Worm (Caenorhabditis elegans) whole organism, L1 larva: ENCODE results near the gene Y69H2.9.

Source experiments
- elt-2 ChIP-seq: sonication (generic microtip); optimal IDR thresholded peaks from 2 replicates; lab custom pipeline; 2016; ENCODE audit warnings: missing genetic modification characterization, mild to moderate bottlenecking, inconsistent platforms, missing compliant biosample characterization, missing genetic modification reagents
- jun-1 ChIP-seq: fragments of 150-350 bp; optimal IDR thresholded peaks from 2 replicates; lab custom pipeline; 2014; ENCODE audit warnings: missing biosample characterization, missing genetic modification reagents, missing genetic modification characterization
- lsy-2 ChIP-seq, 2 experiments: fragments of 150-350 bp; optimal IDR thresholded peaks; 2 replicates each; lab custom pipeline; 2014; ENCODE audit warnings: missing biosample characterization in 2 of 2, missing genetic modification characterization in 2 of 2
- tlp-1 ChIP-seq: fragments of 150-350 bp; optimal IDR thresholded peaks from 2 replicates; lab custom pipeline; 2014; ENCODE audit warnings: missing biosample characterization, missing genetic modification characterization
- unc-62 ChIP-seq: fragments of 150-350 bp; optimal IDR thresholded peaks from 2 replicates; lab custom pipeline; 2014; ENCODE audit warnings: missing biosample characterization, missing genetic modification reagents, missing genetic modification characterization

DNA sequence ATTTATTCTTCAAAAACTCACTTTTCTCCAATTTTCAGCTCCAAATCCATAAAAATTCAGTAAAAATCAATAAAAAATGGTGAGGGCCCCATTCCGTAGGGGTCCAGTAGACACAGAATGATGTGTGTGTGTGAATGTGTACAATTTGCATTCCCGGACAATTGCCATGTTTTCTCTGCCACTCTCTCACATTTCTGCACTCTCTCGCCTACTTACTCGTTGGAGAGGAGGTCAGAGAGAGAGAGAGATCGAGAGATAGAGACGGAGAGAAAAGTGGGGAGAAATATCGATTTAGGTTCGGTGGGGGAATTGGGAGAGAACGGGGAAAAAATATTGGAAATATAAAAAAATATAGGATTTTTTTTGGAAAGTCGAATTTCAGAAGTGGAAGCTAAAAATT is 22.3 kb downstream of the Y69H2.9 start:
- peak; percentile 90 to 92 for TF ChIP-seq lsy-2 (tag; optimal IDR thresholded peaks at IDR 0.05; lab: Kevin White, UChicago)
- no peak for TF ChIP-seq unc-62
- TF ChIP-seq jun-1 (tag; lab: Kevin White, UChicago): peak; percentile 70
- peak; percentile 35 for TF ChIP-seq elt-2
- no peak for TF ChIP-seq tlp-1
